Fruit fly (Drosophila melanogaster) whole organism: Measurements from ENCODE around the gene CG13282.

Experiments used
- CG8478 ChIP-seq: fragments of >200 bp; optimal IDR thresholded peaks from 2 replicates; lab custom pipeline; 2018; ENCODE audit warnings: inconsistent platforms
- Dll ChIP-seq: fragments of >200 bp; optimal IDR thresholded peaks from 2 replicates; lab custom pipeline; 2017
- EcR ChIP-seq, 2 experiments: fragments of >200 bp; optimal IDR thresholded peaks; 2 replicates each; lab custom pipeline; 2017; ENCODE audit warnings: missing biosample characterization in 2 of 2, missing genetic modification characterization in 2 of 2, missing genetic modification reagents in 2 of 2
- psq ChIP-seq: fragments of >200 bp; optimal IDR thresholded peaks from 2 replicates; lab custom pipeline; 2017

dm6 chr2L:16837158-16837557, 2.9 kb upstream of the CG13282 start, which contains the start of gene Nepl9:
- no peak for TF ChIP-seq Dll
- TF ChIP-seq CG8478 (lab: Kevin White, UChicago) = no peak
- no peak for TF ChIP-seq psq
- TF ChIP-seq EcR (GFP tag; optimal IDR thresholded peaks at IDR 0.05; lab: Kevin White, UChicago) = no peak
